Fruit fly (Drosophila melanogaster) whole organism, embryonic: Measurements from ENCODE around the gene sun.
A peak's percentile ranks its signal among the peaks of the same experiment; 100 is the strongest.

Experiments
- B-H1 ChIP-seq: fragments of 200-800 bp; sonication (Bioruptor generic); IDR thresholded peaks from 3 replicates; pipeline ENCODE4 v1.3.6; 2022; ENCODE audit warnings: missing biosample characterization, missing genetic modification characterization
- Bteb2 ChIP-seq: fragments of 200-800 bp; sonication (Bioruptor generic); optimal IDR thresholded peaks from 2 replicates; lab custom pipeline; 2016; ENCODE audit warnings: missing biosample characterization, missing genetic modification characterization
- CG11247 ChIP-seq: fragments of 200-800 bp; sonication (Bioruptor generic); IDR thresholded peaks from 2 replicates; pipeline ENCODE4 v1.3.6; 2022; ENCODE audit warnings: missing biosample characterization, missing genetic modification characterization
- CG11695 ChIP-seq: fragments of 200-800 bp; sonication (Bioruptor generic); IDR thresholded peaks from 3 replicates; pipeline ENCODE4 v1.3.6; 2022; ENCODE audit warnings: missing biosample characterization, missing genetic modification characterization
- CG1233 ChIP-seq: fragments of 200-800 bp; sonication (Bioruptor generic); optimal IDR thresholded peaks from 4 replicates; lab custom pipeline; 2018; ENCODE audit warnings: missing biosample characterization, mild to moderate bottlenecking, missing genetic modification characterization
- CG12659 ChIP-seq: fragments of 200-800 bp; sonication (Bioruptor generic); optimal IDR thresholded peaks from 3 replicates; lab custom pipeline; 2017; ENCODE audit warnings: mild to moderate bottlenecking, missing biosample characterization, missing genetic modification reagents, missing genetic modification characterization
- CG14441 ChIP-seq: fragments of 200-800 bp; sonication (Bioruptor generic); IDR thresholded peaks from 2 replicates; pipeline ENCODE4 v1.3.6; 2022; ENCODE audit warnings: missing biosample characterization, missing genetic modification characterization
- CG15601 ChIP-seq: fragments of 200-800 bp; sonication (Bioruptor generic); optimal IDR thresholded peaks from 3 replicates; lab custom pipeline; 2019; ENCODE audit warnings: missing biosample characterization, mild to moderate bottlenecking, missing genetic modification characterization, moderate library complexity
- CG15696 ChIP-seq: fragments of 200-800 bp; sonication (Bioruptor generic); optimal IDR thresholded peaks from 2 replicates; lab custom pipeline; 2019; ENCODE audit warnings: missing biosample characterization, mild to moderate bottlenecking, missing genetic modification characterization, moderate library complexity
- CG16815 ChIP-seq: fragments of 200-800 bp; sonication (Bioruptor generic); optimal IDR thresholded peaks from 3 replicates; lab custom pipeline; 2017; ENCODE audit warnings: missing biosample characterization, mild to moderate bottlenecking, missing genetic modification characterization
- CG17328 ChIP-seq: fragments of 200-800 bp; sonication (Bioruptor generic); IDR thresholded peaks from 2 replicates; pipeline ENCODE4 v1.3.6; 2022; ENCODE audit warnings: missing biosample characterization, missing genetic modification characterization
- CG17359 ChIP-seq: fragments of 200-800 bp; sonication (Bioruptor generic); optimal IDR thresholded peaks from 3 replicates; lab custom pipeline; 2018; ENCODE audit warnings: missing biosample characterization, mild to moderate bottlenecking, missing genetic modification characterization, moderate library complexity
- CG17912 ChIP-seq: fragments of 200-800 bp; sonication (Bioruptor generic); optimal IDR thresholded peaks from 2 replicates; lab custom pipeline; 2018; ENCODE audit warnings: missing biosample characterization, mild to moderate bottlenecking, missing genetic modification characterization
- CG2120 ChIP-seq: fragments of 200-800 bp; sonication (Bioruptor generic); optimal IDR thresholded peaks from 3 replicates; lab custom pipeline; 2016; ENCODE audit warnings: missing biosample characterization, missing genetic modification characterization
- CG32532 ChIP-seq: fragments of 200-800 bp; sonication (Bioruptor generic); IDR thresholded peaks from 2 replicates; pipeline ENCODE4 v1.3.6; 2022; ENCODE audit warnings: missing biosample characterization, missing genetic modification characterization
- CG33557 ChIP-seq: fragments of 200-800 bp; sonication (Bioruptor generic); optimal IDR thresholded peaks from 2 replicates; lab custom pipeline; 2019; ENCODE audit warnings: missing biosample characterization, mild to moderate bottlenecking, missing genetic modification characterization, moderate library complexity
- CG7786 ChIP-seq: fragments of 200-800 bp; sonication (Bioruptor generic); optimal IDR thresholded peaks from 2 replicates; lab custom pipeline; 2016; ENCODE audit warnings: missing biosample characterization, missing genetic modification characterization
- CG8089 ChIP-seq: fragments of 200-800 bp; sonication (Bioruptor generic); optimal IDR thresholded peaks from 3 replicates; lab custom pipeline; 2016; ENCODE audit warnings: missing biosample characterization, missing genetic modification characterization
- CG9609 ChIP-seq: fragments of 200-800 bp; sonication (Bioruptor generic); optimal IDR thresholded peaks from 3 replicates; lab custom pipeline; 2016; ENCODE audit warnings: missing biosample characterization, missing genetic modification characterization
- Camta ChIP-seq: fragments of 200-800 bp; sonication (Bioruptor generic); optimal IDR thresholded peaks from 2 replicates; lab custom pipeline; 2016; ENCODE audit warnings: missing biosample characterization, missing genetic modification characterization
- D19A ChIP-seq: fragments of 200-800 bp; optimal IDR thresholded peaks from 3 replicates; lab custom pipeline; 2019; ENCODE audit warnings: missing biosample characterization, mild to moderate bottlenecking, missing genetic modification characterization, moderate library complexity
- H2.0 ChIP-seq: fragments of 200-800 bp; sonication (Bioruptor generic); IDR thresholded peaks from 2 replicates; pipeline ENCODE4 v1.3.6; 2022; ENCODE audit warnings: missing biosample characterization, missing genetic modification characterization
- HLH54F ChIP-seq: fragments of 200-800 bp; sonication (Bioruptor generic); optimal IDR thresholded peaks from 3 replicates; lab custom pipeline; 2016; ENCODE audit warnings: missing biosample characterization, missing genetic modification characterization
- Hr78 ChIP-seq, 2 experiments: fragments of 200-800 bp in 1 of 2; fragments of >200 bp in 1 of 2; sonication (Bioruptor generic) in 1 of 2; optimal IDR thresholded peaks; 2 replicates each; lab custom pipeline; 2017 to 2019; ENCODE audit warnings: missing biosample characterization in 2 of 2, missing genetic modification characterization in 2 of 2, mild to moderate bottlenecking in 1 of 2, moderate library complexity in 1 of 2
- Med ChIP-seq: fragments of 200-800 bp; sonication (Bioruptor generic); peaks from one replicate; lab custom pipeline; 2016; ENCODE audit warnings: missing biosample characterization, missing genetic modification characterization, mild to moderate bottlenecking, inconsistent platforms, moderate library complexity
- Rfx ChIP-seq: fragments of 200-800 bp; sonication (Bioruptor generic); IDR thresholded peaks from 2 replicates; pipeline ENCODE4 v1.3.6; 2022; ENCODE audit warnings: missing biosample characterization, missing genetic modification characterization
- Xbp1 ChIP-seq: fragments of 200-800 bp; sonication (Bioruptor generic); optimal IDR thresholded peaks from 3 replicates; lab custom pipeline; 2016; ENCODE audit warnings: missing biosample characterization, mild to moderate bottlenecking, missing genetic modification characterization
- Xrp1 ChIP-seq: fragments of 200-800 bp; sonication (Bioruptor generic); IDR thresholded peaks from 2 replicates; pipeline ENCODE4 v1.3.6; 2022; ENCODE audit warnings: missing biosample characterization, missing genetic modification characterization
- YL-1 ChIP-seq: fragments of 200-800 bp; sonication (Bioruptor generic); optimal IDR thresholded peaks from 3 replicates; lab custom pipeline; 2017; ENCODE audit warnings: missing biosample characterization, mild to moderate bottlenecking, missing genetic modification characterization
- ap ChIP-seq: fragments of 200-800 bp; sonication (Bioruptor generic); IDR thresholded peaks from 2 replicates; pipeline ENCODE4 v1.3.6; 2022; ENCODE audit warnings: missing biosample characterization, missing genetic modification characterization
- ash1 ChIP-seq: fragments of 200-800 bp; sonication (Bioruptor generic); optimal IDR thresholded peaks from 2 replicates; lab custom pipeline; 2018; ENCODE audit warnings: missing biosample characterization, mild to moderate bottlenecking, missing genetic modification characterization
- btn ChIP-seq: fragments of 200-800 bp; sonication (Bioruptor generic); optimal IDR thresholded peaks from 2 replicates; lab custom pipeline; 2016; ENCODE audit warnings: missing biosample characterization, missing genetic modification characterization
- da ChIP-seq: fragments of 200-800 bp; sonication (Bioruptor generic); optimal IDR thresholded peaks from 2 replicates; lab custom pipeline; 2016; ENCODE audit warnings: missing biosample characterization, missing genetic modification characterization
- dmrt11E ChIP-seq: fragments of 200-800 bp; sonication (Bioruptor generic); optimal IDR thresholded peaks from 3 replicates; lab custom pipeline; 2018; ENCODE audit warnings: missing biosample characterization, mild to moderate bottlenecking, missing genetic modification characterization, moderate library complexity
- ewg ChIP-seq: fragments of 200-800 bp; sonication (Bioruptor generic); optimal IDR thresholded peaks from 3 replicates; lab custom pipeline; 2017; ENCODE audit warnings: mild to moderate bottlenecking, missing biosample characterization, missing genetic modification reagents, missing genetic modification characterization
- gcm2 ChIP-seq: fragments of 200-800 bp; sonication (Bioruptor generic); optimal IDR thresholded peaks from 2 replicates; lab custom pipeline; 2016; ENCODE audit warnings: missing biosample characterization, missing genetic modification characterization
- ind ChIP-seq: fragments of 200-800 bp; sonication (Bioruptor generic); optimal IDR thresholded peaks from 3 replicates; lab custom pipeline; 2016; ENCODE audit warnings: missing biosample characterization, missing genetic modification characterization
- jumu ChIP-seq: fragments of 200-800 bp; sonication (Bioruptor generic); optimal IDR thresholded peaks from 3 replicates; lab custom pipeline; 2016; ENCODE audit warnings: missing biosample characterization, missing genetic modification characterization
- knrl ChIP-seq: fragments of 200-800 bp; sonication (Bioruptor generic); IDR thresholded peaks from 3 replicates; pipeline ENCODE4 v1.3.6; 2022; ENCODE audit warnings: missing biosample characterization, missing genetic modification characterization; ENCODE audit not compliant: partially characterized antibody
- lilli ChIP-seq: fragments of 200-800 bp; sonication (Bioruptor generic); optimal IDR thresholded peaks from 3 replicates; lab custom pipeline; 2016; ENCODE audit warnings: missing biosample characterization, missing genetic modification characterization
- lov ChIP-seq, 2 experiments: fragments of 200-800 bp in 1 of 2; fragments of >200 bp in 1 of 2; sonication (Bioruptor generic) in 1 of 2; IDR thresholded peaks in 1 of 2; optimal IDR thresholded peaks in 1 of 2; 2 replicates in 1 of 2; 3 replicates in 1 of 2; pipeline versions ENCODE4 v1.3.6 to Lab custom; 2017 to 2022; ENCODE audit warnings: missing biosample characterization in 1 of 2, missing genetic modification characterization in 1 of 2
- nerfin-1 ChIP-seq: fragments of 200-800 bp; sonication (Bioruptor generic); optimal IDR thresholded peaks from 3 replicates; lab custom pipeline; 2019; ENCODE audit warnings: missing biosample characterization, mild to moderate bottlenecking, missing genetic modification characterization, moderate library complexity
- pnt ChIP-seq: fragments of 200-800 bp; sonication (Bioruptor generic); optimal IDR thresholded peaks from 3 replicates; lab custom pipeline; 2016; ENCODE audit warnings: missing biosample characterization, missing genetic modification characterization
- prd ChIP-seq, 3 experiments: fragments of >200 bp in 2 of 3; fragments of 200-800 bp in 1 of 3; sonication (Bioruptor generic) in 1 of 3; optimal IDR thresholded peaks in 2 of 3; IDR thresholded peaks in 1 of 3; 2 replicates in 2 of 3; 3 replicates in 1 of 3; pipeline versions ENCODE4 v1.3.6 to Lab custom; 2017 to 2022; ENCODE audit warnings: missing biosample characterization in 1 of 3, missing genetic modification characterization in 1 of 3
- pros ChIP-seq: fragments of 200-800 bp; sonication (Bioruptor generic); optimal IDR thresholded peaks from 3 replicates; lab custom pipeline; 2019; ENCODE audit warnings: missing biosample characterization, mild to moderate bottlenecking, missing genetic modification characterization, moderate library complexity
- row ChIP-seq: fragments of 200-800 bp; sonication (Bioruptor generic); IDR thresholded peaks from 3 replicates; pipeline ENCODE4 v1.3.6; 2022; ENCODE audit warnings: missing biosample characterization, missing genetic modification characterization
- ssp ChIP-seq: fragments of 200-800 bp; sonication (Bioruptor generic); IDR thresholded peaks from 2 replicates; pipeline ENCODE4 v1.3.6; 2022; ENCODE audit warnings: missing biosample characterization, missing genetic modification characterization
- sug ChIP-seq: fragments of 200-800 bp; optimal IDR thresholded peaks from 2 replicates; lab custom pipeline; 2019; ENCODE audit warnings: missing biosample characterization, mild to moderate bottlenecking, missing genetic modification characterization, moderate library complexity

sun gene

DNA sequence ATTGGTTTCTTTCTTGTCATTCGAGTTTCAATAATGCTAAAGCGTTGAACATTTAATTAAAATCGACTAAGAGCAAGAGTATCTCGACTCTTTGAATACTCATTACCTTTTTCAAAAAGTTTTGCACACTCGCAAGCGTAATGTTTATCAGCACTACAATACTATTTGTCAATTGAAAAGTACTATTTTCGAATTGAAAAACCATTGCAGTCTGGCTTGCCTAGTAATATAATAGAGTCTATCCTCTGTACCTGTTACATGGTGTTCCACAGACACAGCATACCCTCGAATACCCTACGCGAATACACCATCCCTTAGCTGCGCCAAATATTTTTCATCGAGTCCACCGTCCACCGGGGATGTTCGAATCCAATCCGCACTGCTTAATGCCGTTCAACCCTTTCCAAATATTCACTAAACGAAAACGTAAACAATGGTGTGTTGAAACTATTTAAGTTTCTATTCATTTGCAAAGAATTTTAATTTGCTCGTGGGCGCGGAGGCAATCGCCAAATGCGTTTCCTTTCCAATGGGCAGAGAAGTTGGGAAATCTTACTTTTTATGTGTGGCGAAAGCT is 30.4 kb downstream of the sun start (continued):
- no peak for TF ChIP-seq CG11247 (GFP tag; lab: Robert Waterston, UW)
- peak; percentile 33; the same call in 1 of the 2 replicates for TF ChIP-seq CG32532
- peak; percentile 43 for TF ChIP-seq CG17359 (tag; lab: Kevin White, UChicago)
- peak; percentile 40; the same call in 1 of the 2 replicates for TF ChIP-seq CG17328
- peak; percentile 1 for TF ChIP-seq CG16815 (GFP tag; lab: Kevin White, UChicago)
- TF ChIP-seq btn = no peak
- TF ChIP-seq CG7786 (GFP tag; lab: Kevin White, UChicago) = peak; percentile 11
- TF ChIP-seq knrl (GFP tag; lab: Robert Waterston, UW) = no peak
- TF ChIP-seq prd (optimal IDR thresholded peaks at IDR 0.05; lab: Kevin White, UChicago) = no peak
- TF ChIP-seq prd (GFP tag; IDR thresholded peaks at IDR 0.05; lab: Robert Waterston, UW) = no peak; the same call in 2 of the 3 replicates
- peak; percentile 8 for TF ChIP-seq jumu (GFP tag; lab: Kevin White, UChicago)
- peak; percentile 4 for TF ChIP-seq CG15601 (tag; lab: Kevin White, UChicago)
- TF ChIP-seq Bteb2 (GFP tag; lab: Kevin White, UChicago) = no peak
- TF ChIP-seq CG14441 (GFP tag; lab: Robert Waterston, UW) = 0 out of 2 replicates have a peak, but pooled peaks have one; percentile 6
- peak; percentile 18 for TF ChIP-seq CG12659
- no peak for TF ChIP-seq ewg (GFP tag; lab: Kevin White, UChicago)
- TF ChIP-seq YL-1 (GFP tag; lab: Kevin White, UChicago) = no peak
- peak; percentile 52 for TF ChIP-seq Xrp1 (GFP tag; lab: Robert Waterston, UW)
- TF ChIP-seq sug (tag; lab: Kevin White, UChicago) = no peak
- TF ChIP-seq B-H1 (GFP tag; lab: Robert Waterston, UW) = no peak
- peak; percentile 39 for TF ChIP-seq D19A
- TF ChIP-seq CG11695 = 0 out of 3 replicates have a peak, but pooled peaks have one; percentile 14
- no peak for TF ChIP-seq da (GFP tag; lab: Kevin White, UChicago)
- TF ChIP-seq ash1 (GFP tag; lab: Kevin White, UChicago) = no peak
- TF ChIP-seq Med (GFP tag; lab: Kevin White, UChicago) = peak; percentile 82
- peak; percentile 1 for TF ChIP-seq CG9609 (GFP tag; lab: Kevin White, UChicago)
- peak; percentile 36 for TF ChIP-seq CG2120 (GFP tag; lab: Kevin White, UChicago)
- no peak for TF ChIP-seq Hr78 (GFP tag; optimal IDR thresholded peaks at IDR 0.05; lab: Kevin White, UChicago)
- TF ChIP-seq Xbp1 (GFP tag; lab: Kevin White, UChicago) = peak; percentile 43
- peak; percentile 10 for TF ChIP-seq pnt (GFP tag; lab: Kevin White, UChicago)
- no peak for TF ChIP-seq CG17912 (GFP tag; lab: Kevin White, UChicago)
- TF ChIP-seq HLH54F (GFP tag; lab: Kevin White, UChicago) = peak; percentile 1
- no peak for TF ChIP-seq gcm2 (GFP tag; lab: Kevin White, UChicago)
- no peak for TF ChIP-seq ssp (GFP tag; lab: Robert Waterston, UW)
- TF ChIP-seq CG1233 = peak; percentile 14
- peak; percentile 16; the same call in 1 of the 2 replicates for TF ChIP-seq H2.0 (GFP tag; lab: Robert Waterston, UW)
- peak; percentile 24 for TF ChIP-seq CG15696 (tag; lab: Kevin White, UChicago)
- no peak for TF ChIP-seq CG33557
- no peak for TF ChIP-seq CG8089
- TF ChIP-seq nerfin-1 (tag; lab: Kevin White, UChicago) = peak; percentile 26
- peak; percentile 41 for TF ChIP-seq pros (GFP tag; lab: Kevin White, UChicago)
- peak; percentile 46 for TF ChIP-seq dmrt11E
- peak; percentile 29 for TF ChIP-seq ind (GFP tag; lab: Kevin White, UChicago)
- TF ChIP-seq ap (GFP tag; lab: Robert Waterston, UW) = 0 out of 2 replicates have a peak, but pooled peaks have one; percentile 21
- peak; percentile 11 for TF ChIP-seq Camta (GFP tag; lab: Kevin White, UChicago)
- TF ChIP-seq Rfx (GFP tag; lab: Robert Waterston, UW) = peak; percentile 40; the same call in 1 of the 2 replicates
- peak; percentile 32 for TF ChIP-seq lilli
- no peak for TF ChIP-seq lov (optimal IDR thresholded peaks at IDR 0.05; lab: Kevin White, UChicago)
- 0 out of 3 replicates have a peak, but pooled peaks have one; percentile 37 for TF ChIP-seq lov (GFP tag; IDR thresholded peaks at IDR 0.05; lab: Robert Waterston, UW)
- peak; percentile 84 for TF ChIP-seq row (GFP tag; lab: Robert Waterston, UW)
